Fruit fly (Drosophila melanogaster): ENCODE results near the gene Hsc70-2.

The Hsc70-2 gene

DNA sequence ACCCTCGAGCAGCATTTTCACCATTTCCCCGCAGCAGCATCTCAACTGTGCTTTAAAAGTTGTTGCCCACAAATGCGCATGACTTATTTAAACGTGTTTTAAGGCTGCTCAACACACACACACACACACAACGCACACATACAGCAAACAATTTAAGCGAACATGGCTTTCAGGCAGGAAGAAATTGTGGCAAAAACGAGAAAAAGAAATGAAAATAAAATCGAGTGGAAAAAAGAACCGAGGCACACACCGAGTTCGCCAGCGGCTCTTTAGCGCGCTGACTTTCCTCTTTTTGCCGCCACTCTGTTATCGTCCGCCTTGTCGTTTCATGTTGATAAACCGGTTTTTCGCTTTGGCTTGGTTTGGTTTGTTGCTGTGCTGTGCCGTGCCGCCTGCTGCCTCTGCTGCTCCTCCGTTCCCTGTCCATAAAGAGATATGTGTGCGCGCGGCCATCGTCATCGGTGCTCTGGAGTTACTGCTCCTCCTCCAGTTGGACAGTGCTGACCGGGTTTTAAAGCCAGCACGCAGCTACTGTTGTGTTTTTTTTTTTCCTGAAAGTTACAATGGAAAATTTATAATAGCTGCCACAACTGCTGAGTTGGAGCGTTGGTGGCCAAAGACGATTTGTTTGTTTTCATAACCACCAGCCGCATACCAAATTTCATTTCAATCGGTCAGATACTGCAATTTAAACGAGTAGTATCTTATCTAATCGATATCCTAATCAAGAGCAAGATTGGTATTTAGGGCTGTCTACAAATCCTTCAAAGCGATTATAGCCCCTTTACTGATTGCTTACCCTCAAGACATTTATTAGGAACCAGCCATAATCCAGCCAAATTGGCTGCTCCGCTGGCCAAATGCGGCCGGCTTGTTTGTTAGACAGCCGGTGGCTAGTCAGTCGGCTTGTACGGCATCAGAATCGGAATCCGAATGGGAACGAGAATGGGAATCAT lies 28.5 kb upstream of the Hsc70-2 start:
- peak; percentile 68 for TF ChIP-seq Dif (GFP tag; optimal IDR thresholded peaks at IDR 0.05; ENCODE audit: partially characterized antibody)
- TF ChIP-seq dmrt93B (GFP tag; optimal IDR thresholded peaks at IDR 0.05): no peak
- TF ChIP-seq brk (GFP tag; optimal IDR thresholded peaks at IDR 0.05): peak; percentile 56
- TF ChIP-seq OdsH (GFP tag; optimal IDR thresholded peaks at IDR 0.05): peak; percentile 11
- peak; percentile 21 for TF ChIP-seq jim (GFP tag; optimal IDR thresholded peaks at IDR 0.05)
- peak; percentile 60 to 71 for TF ChIP-seq dl (GFP tag; optimal IDR thresholded peaks at IDR 0.05; ENCODE audit: insufficient read depth in 1 of 2, partially characterized antibody in 2 of 2)
- TF ChIP-seq psq (GFP tag; optimal IDR thresholded peaks at IDR 0.05): peak; percentile 69
- no peak for TF ChIP-seq Vsx2 (GFP tag; optimal IDR thresholded peaks at IDR 0.05; ENCODE audit: partially characterized antibody)
- TF ChIP-seq Hnf4 (GFP tag; optimal IDR thresholded peaks at IDR 0.05): peak; percentile 16
- TF ChIP-seq usp (GFP tag; optimal IDR thresholded peaks at IDR 0.05): no peak
- peak; percentile 36 for TF ChIP-seq br (GFP tag; optimal IDR thresholded peaks at IDR 0.05)
- no peak for TF ChIP-seq Abd-B (GFP tag; optimal IDR thresholded peaks at IDR 0.05)
- peak; percentile 96 for TF ChIP-seq Myc (optimal IDR thresholded peaks at IDR 0.05)
- TF ChIP-seq N (GFP tag; optimal IDR thresholded peaks at IDR 0.05): no peak
- peak; percentile 62 for TF ChIP-seq fru (GFP tag; optimal IDR thresholded peaks at IDR 0.05)
- TF ChIP-seq GATAd (GFP tag; optimal IDR thresholded peaks at IDR 0.05): no peak
- no peak for TF ChIP-seq CG9705 (GFP tag; optimal IDR thresholded peaks at IDR 0.05)
- TF ChIP-seq Mio (GFP tag; optimal IDR thresholded peaks at IDR 0.05): no peak
- peak; percentile 22 to 72 for TF ChIP-seq foxo (GFP tag; optimal IDR thresholded peaks at IDR 0.05)
- peak; percentile 46 for TF ChIP-seq sage (GFP tag; optimal IDR thresholded peaks at IDR 0.05)
- no peak for TF ChIP-seq sv (GFP tag; optimal IDR thresholded peaks at IDR 0.05)
- no peak for TF ChIP-seq dsf (GFP tag; optimal IDR thresholded peaks at IDR 0.05; ENCODE audit: borderline replicate concordance)
- peak; percentile 42 for TF ChIP-seq h (GFP tag; optimal IDR thresholded peaks at IDR 0.05)
- TF ChIP-seq tai (GFP tag; optimal IDR thresholded peaks at IDR 0.05): peak; percentile 9
- peak; percentile 87 for TF ChIP-seq Rel (GFP tag; optimal IDR thresholded peaks at IDR 0.05)
- peak; percentile 73 for TF ChIP-seq Rel (tag; optimal IDR thresholded peaks at IDR 0.05)
- peak; percentile 9 for TF ChIP-seq CG32264 (GFP tag; optimal IDR thresholded peaks at IDR 0.05)
- no peak for TF ChIP-seq Hr78 (GFP tag; optimal IDR thresholded peaks at IDR 0.05)
- TF ChIP-seq HLH106 (tag; optimal IDR thresholded peaks at IDR 0.05): peak; percentile 4
- no peak for TF ChIP-seq Sp1 (GFP tag; optimal IDR thresholded peaks at IDR 0.05)
- TF ChIP-seq Dfd (GFP tag; optimal IDR thresholded peaks at IDR 0.05): no peak
- TF ChIP-seq pan (optimal IDR thresholded peaks at IDR 0.05): no peak
- peak; percentile 65 for TF ChIP-seq Hr83 (GFP tag; optimal IDR thresholded peaks at IDR 0.05; ENCODE audit: poor library complexity, severe bottlenecking)
- peak; percentile 25 for TF ChIP-seq Jra (GFP tag; optimal IDR thresholded peaks at IDR 0.05)
- peak; percentile 21 for TF ChIP-seq ey (GFP tag; optimal IDR thresholded peaks at IDR 0.05)
- TF ChIP-seq rgr (GFP tag; optimal IDR thresholded peaks at IDR 0.05): no peak
- TF ChIP-seq CrebA (GFP tag; optimal IDR thresholded peaks at IDR 0.05; ENCODE audit: borderline replicate concordance): no peak
- no peak for TF ChIP-seq lola (GFP tag; optimal IDR thresholded peaks at IDR 0.05)
- TF ChIP-seq woc (GFP tag; optimal IDR thresholded peaks at IDR 0.05): peak; percentile 87

DNA sequence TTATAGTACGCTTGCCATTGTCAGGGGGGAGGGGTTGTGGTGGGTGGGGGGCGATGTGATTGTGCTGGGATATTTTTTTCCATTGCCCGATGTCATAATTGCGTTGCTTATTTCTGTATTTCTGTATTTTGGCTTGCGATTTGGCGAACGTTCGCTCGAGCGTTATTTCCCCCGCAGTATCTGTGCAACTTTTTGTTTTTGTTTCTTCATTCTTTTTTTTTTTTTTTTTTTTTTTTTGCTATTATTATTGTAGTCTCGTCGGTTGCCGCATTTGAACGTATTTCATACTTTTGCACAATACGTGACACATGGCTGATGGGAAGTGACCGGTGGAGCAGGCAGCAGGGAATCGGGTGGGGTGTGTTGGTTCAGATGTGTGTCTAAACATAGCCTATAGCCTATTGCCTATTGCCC lies 26.9 kb upstream of the Hsc70-2 start:
- TF ChIP-seq rgr (GFP tag; optimal IDR thresholded peaks at IDR 0.05) (peak; percentile 59), h (GFP tag; optimal IDR thresholded peaks at IDR 0.05) (peak; percentile 50), foxo (GFP tag; optimal IDR thresholded peaks at IDR 0.05) (no peak), Rel (GFP tag; optimal IDR thresholded peaks at IDR 0.05) (no peak), Rel (tag; optimal IDR thresholded peaks at IDR 0.05) (peak; percentile 93)

All from whole organism, wandering third instar larva.